Worm (Caenorhabditis elegans): ENCODE measurements around the gene C26B9.3.
A peak's percentile ranks its signal among the peaks of the same experiment; 100 is the strongest.

C26B9.3 gene

DNA sequence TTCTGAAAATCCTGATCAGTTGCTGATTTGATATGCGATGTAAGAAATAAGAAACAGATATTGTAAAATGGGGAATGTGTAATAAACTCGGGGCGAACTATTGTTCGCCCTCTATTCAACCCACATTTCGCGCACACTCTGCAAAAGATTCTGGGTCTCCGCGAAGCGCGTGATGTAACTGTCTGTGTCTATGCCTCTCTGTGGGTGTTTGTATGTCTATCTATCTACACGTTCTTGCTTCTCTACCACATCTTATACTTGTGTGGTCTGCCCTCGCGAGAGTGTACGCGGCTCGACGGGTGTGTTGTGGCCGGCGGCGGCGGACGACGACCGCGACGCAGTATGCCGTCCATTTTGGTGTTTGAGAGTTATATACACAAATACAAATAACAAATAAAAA lies 1.6 kb upstream of the C26B9.3 start (continued):
- TF ChIP-seq R02D3.7 (tag; optimal IDR thresholded peaks at IDR 0.05) (no peak), zip-2 (tag; optimal IDR thresholded peaks at IDR 0.05) (no peak), ctbp-1 (GFP tag; IDR thresholded peaks at IDR 0.05) (peak; percentile 48; the same call in 1 of the 2 replicates), pqm-1 (tag; optimal IDR thresholded peaks at IDR 0.05) (peak; percentile 6), ZK337.2 (GFP tag; IDR thresholded peaks at IDR 0.05) (no peak), Y48G9A.11 (GFP tag; IDR thresholded peaks at IDR 0.05) (no peak), nhr-42 (GFP tag; IDR thresholded peaks at IDR 0.05) (0 out of 2 replicates have a peak, but pooled peaks have one; percentile 7), ceh-32 (tag; optimal IDR thresholded peaks at IDR 0.05; ENCODE audit: poor library complexity) (no peak), nhr-25 (tag; optimal IDR thresholded peaks at IDR 0.05; ENCODE audit: borderline replicate concordance, insufficient read depth) (peak; percentile 4), saeg-2 (GFP tag; IDR thresholded peaks at IDR 0.05) (no peak), dmd-6 (GFP tag; IDR thresholded peaks at IDR 0.05) (peak; percentile 67), nhr-111 (GFP tag; optimal IDR thresholded peaks at IDR 0.05) (no peak), fos-1 (tag; optimal IDR thresholded peaks at IDR 0.05) (no peak), pha-4 (GFP tag; IDR thresholded peaks at IDR 0.05) (no peak), pha-4 (tag; optimal IDR thresholded peaks at IDR 0.05) (no peak), set-16 (GFP tag; IDR thresholded peaks at IDR 0.05) (no peak), hlh-30 (tag; optimal IDR thresholded peaks at IDR 0.05; ENCODE audit: insufficient read depth) (peak; percentile 95), hlh-11 (tag; optimal IDR thresholded peaks at IDR 0.05) (peak; percentile 89), spr-1 (tag; optimal IDR thresholded peaks at IDR 0.05) (peak; percentile 21), unc-62 (GFP tag; optimal IDR thresholded peaks at IDR 0.05 in 1 of 2) (peak in 1 of 2 experiments; percentile 95), unc-62 (tag; optimal IDR thresholded peaks at IDR 0.05) (no peak), ztf-11 (tag; optimal IDR thresholded peaks at IDR 0.05) (no peak), hif-1 (tag; optimal IDR thresholded peaks at IDR 0.05) (peak in 1 of 2 experiments; percentile 77), zag-1 (tag; optimal IDR thresholded peaks at IDR 0.05) (no peak), spr-3 (GFP tag; optimal IDR thresholded peaks at IDR 0.05) (no peak), ZK546.5 (tag; optimal IDR thresholded peaks at IDR 0.05) (no peak), lin-29 (GFP tag; IDR thresholded peaks at IDR 0.05) (no peak), lir-3 (tag; optimal IDR thresholded peaks at IDR 0.05) (no peak), Y105C5A.15 (GFP tag; IDR thresholded peaks at IDR 0.05) (no peak), duxl-1 (tag; optimal IDR thresholded peaks at IDR 0.05; ENCODE audit: poor library complexity) (peak; percentile 30), cey-2 (tag; optimal IDR thresholded peaks at IDR 0.05; ENCODE audit: borderline replicate concordance, insufficient read depth) (no peak), nhr-76 (tag; optimal IDR thresholded peaks at IDR 0.05) (no peak), hmg-1.1 (GFP tag; IDR thresholded peaks at IDR 0.05) (peak; percentile 85), dmd-9 (GFP tag; IDR thresholded peaks at IDR 0.05) (no peak), madf-5 (GFP tag; IDR thresholded peaks at IDR 0.05) (no peak), nhr-10 (tag; optimal IDR thresholded peaks at IDR 0.05) (peak; percentile 47), nhr-11 (tag; optimal IDR thresholded peaks at IDR 0.05) (peak; percentile 55), lin-15B (tag; optimal IDR thresholded peaks at IDR 0.05) (no peak), nhr-41 (GFP tag; IDR thresholded peaks at IDR 0.05) (no peak), lin-1 (GFP tag; IDR thresholded peaks at IDR 0.05) (peak; percentile 62; the same call in 1 of the 2 replicates), mep-1 (tag; optimal IDR thresholded peaks at IDR 0.05) (peak; percentile 81), nhr-6 (tag; optimal IDR thresholded peaks at IDR 0.05) (no peak), mes-2 (tag; optimal IDR thresholded peaks at IDR 0.05; ENCODE audit: poor library complexity, severe bottlenecking) (peak; percentile 81), daf-8 (GFP tag; IDR thresholded peaks at IDR 0.05) (no peak), skn-1 (tag; optimal IDR thresholded peaks at IDR 0.05) (no peak), D1046.2 (GFP tag; IDR thresholded peaks at IDR 0.05) (no peak), jun-1 (tag; optimal IDR thresholded peaks at IDR 0.05) (peak; percentile 26), unc-39 (tag; optimal IDR thresholded peaks at IDR 0.05) (no peak), ceh-44 (GFP tag; IDR thresholded peaks at IDR 0.05) (no peak), dmd-8 (GFP tag; IDR thresholded peaks at IDR 0.05) (no peak), vab-7 (GFP tag; IDR thresholded peaks at IDR 0.05) (no peak), F26F4.8 (GFP tag; conservative IDR thresholded peaks at IDR 0.05) (no peak)

All from whole organism, L4 larva.